Worm (Caenorhabditis elegans): ENCODE data around the gene clec-147.

ce11 chrII:14511189-14511588, 26.4 kb downstream of the clec-147 start, which contains the start of gene K10H10.13:
- no peak for TF ChIP-seq fos-1 (tag; optimal IDR thresholded peaks at IDR 0.05)
- no peak for TF ChIP-seq lsy-2 (tag; optimal IDR thresholded peaks at IDR 0.05)
- TF ChIP-seq nhr-25 (tag; optimal IDR thresholded peaks at IDR 0.05; ENCODE audit: borderline replicate concordance, insufficient read depth): no peak
- TF ChIP-seq F26F4.8 (GFP tag; conservative IDR thresholded peaks at IDR 0.05): no peak
- no peak for TF ChIP-seq lim-7 (GFP tag; IDR thresholded peaks at IDR 0.05)
- TF ChIP-seq hif-1 (tag; optimal IDR thresholded peaks at IDR 0.05): no peak
- no peak for TF ChIP-seq Y5F2A.4 (GFP tag; optimal IDR thresholded peaks at IDR 0.05)
- no peak for TF ChIP-seq tag-97 (GFP tag; IDR thresholded peaks at IDR 0.05)
- no peak for TF ChIP-seq snpc-4 (tag; optimal IDR thresholded peaks at IDR 0.05)
- TF ChIP-seq lin-15B (tag; optimal IDR thresholded peaks at IDR 0.05): no peak
- TF ChIP-seq zfp-2 (tag; optimal IDR thresholded peaks at IDR 0.05): no peak
- no peak for TF ChIP-seq ama-1 (optimal IDR thresholded peaks at IDR 0.05)
